Fruit fly (Drosophila melanogaster): ENCODE data around the gene Drsl6.

Drsl6 gene

DNA sequence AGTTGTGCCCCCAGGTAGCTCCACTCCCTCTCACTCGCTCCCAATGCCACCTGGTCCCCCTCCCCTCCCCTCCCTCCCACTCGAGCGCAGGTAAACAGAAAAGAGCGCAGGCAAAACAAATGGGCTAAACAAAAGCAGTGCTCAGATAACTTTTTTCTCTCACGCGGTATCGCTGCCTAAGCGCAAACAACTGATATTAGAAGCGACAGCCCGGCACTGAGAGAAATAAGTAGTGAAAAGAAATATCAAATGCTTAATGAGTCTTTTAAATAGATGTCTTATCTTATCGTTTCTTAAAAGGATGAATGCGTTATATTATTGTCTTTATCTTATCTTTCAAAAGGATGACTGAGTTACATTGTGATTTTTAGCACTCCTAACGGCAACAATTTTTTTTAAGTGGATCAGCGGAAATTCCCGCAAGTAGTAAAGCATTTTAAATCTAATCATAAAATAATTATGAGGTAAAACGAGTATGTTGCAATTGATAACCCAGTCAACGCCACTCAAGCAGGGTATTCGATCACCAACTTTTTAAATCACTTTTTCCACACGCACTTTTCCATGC lies 35.0 kb downstream of the Drsl6 start (continued):
- TF ChIP-seq hb (GFP tag; IDR thresholded peaks at IDR 0.05; ENCODE audit: partially characterized antibody) = no peak
- peak; percentile 84 for TF ChIP-seq pum (GFP tag; optimal IDR thresholded peaks at IDR 0.05)
- peak; percentile 100 for TF ChIP-seq exex (tag; optimal IDR thresholded peaks at IDR 0.05)
- no peak for TF ChIP-seq ftz-f1 (GFP tag; optimal IDR thresholded peaks at IDR 0.05)
- TF ChIP-seq Ets97D (GFP tag; optimal IDR thresholded peaks at IDR 0.05) = peak; percentile 69
- no peak for TF ChIP-seq Tbp (GFP tag; optimal IDR thresholded peaks at IDR 0.05)
- peak; percentile 59 for TF ChIP-seq CG4404 (GFP tag; IDR thresholded peaks at IDR 0.05)
- TF ChIP-seq Hmx (GFP tag; optimal IDR thresholded peaks at IDR 0.05) = peak; percentile 78
- peak; percentile 79 for TF ChIP-seq CG2202 (tag; optimal IDR thresholded peaks at IDR 0.05)
- TF ChIP-seq CG6689 (GFP tag; IDR thresholded peaks at IDR 0.05) = peak; percentile 87
- peak; percentile 72 for TF ChIP-seq CG13123 (GFP tag; optimal IDR thresholded peaks at IDR 0.05)
- TF ChIP-seq Optix (GFP tag; IDR thresholded peaks at IDR 0.05) = peak; percentile 81
- TF ChIP-seq Opbp (GFP tag; IDR thresholded peaks at IDR 0.05; ENCODE audit: partially characterized antibody) = no peak
- peak; percentile 79 for TF ChIP-seq CG33213 (GFP tag; optimal IDR thresholded peaks at IDR 0.05)
- TF ChIP-seq gcm (GFP tag; optimal IDR thresholded peaks at IDR 0.05) = peak; percentile 93
- no peak for TF ChIP-seq TFAM (GFP tag; optimal IDR thresholded peaks at IDR 0.05)
- TF ChIP-seq CG31365 (tag; optimal IDR thresholded peaks at IDR 0.05) = peak; percentile 68
- peak; percentile 70 for TF ChIP-seq CG9932 (GFP tag; IDR thresholded peaks at IDR 0.05)
- peak; percentile 84 for TF ChIP-seq CG15011 (GFP tag; optimal IDR thresholded peaks at IDR 0.05)
- TF ChIP-seq CG7556 (GFP tag; optimal IDR thresholded peaks at IDR 0.05) = peak; percentile 92
- TF ChIP-seq D (optimal IDR thresholded peaks at IDR 0.05) = no peak
- peak; percentile 85 for TF ChIP-seq D (GFP tag; optimal IDR thresholded peaks at IDR 0.05)
- peak; percentile 89 to 90 for TF ChIP-seq chif (GFP tag; optimal IDR thresholded peaks at IDR 0.05)
- TF ChIP-seq Xbp1 (GFP tag; optimal IDR thresholded peaks at IDR 0.05) = peak; percentile 93
- TF ChIP-seq gro (GFP tag; optimal IDR thresholded peaks at IDR 0.05) = peak; percentile 85
- peak; percentile 95 for TF ChIP-seq CG31441 (GFP tag; IDR thresholded peaks at IDR 0.05)
- TF ChIP-seq CG13894 (tag; optimal IDR thresholded peaks at IDR 0.05) = peak; percentile 79
- TF ChIP-seq CG10543 (GFP tag; optimal IDR thresholded peaks at IDR 0.05) = peak; percentile 83
- peak; percentile 36 for TF ChIP-seq CG17912 (GFP tag; optimal IDR thresholded peaks at IDR 0.05)
- TF ChIP-seq fru (optimal IDR thresholded peaks at IDR 0.05) = no peak
- peak; percentile 77 for TF ChIP-seq tup (GFP tag; optimal IDR thresholded peaks at IDR 0.05)
- TF ChIP-seq gt (GFP tag; IDR thresholded peaks at IDR 0.05) = peak; percentile 41; the same call in 1 of the 2 replicates
- peak; percentile 93 for TF ChIP-seq so (GFP tag; IDR thresholded peaks at IDR 0.05)
- peak; percentile 92 for TF ChIP-seq CG12219 (GFP tag; optimal IDR thresholded peaks at IDR 0.05)
- no peak; the same call in 2 of the 3 replicates for TF ChIP-seq CG6791 (GFP tag; IDR thresholded peaks at IDR 0.05; ENCODE audit: partially characterized antibody)
- TF ChIP-seq Scr (GFP tag; IDR thresholded peaks at IDR 0.05; ENCODE audit: partially characterized antibody) = no peak
- peak; percentile 93 for TF ChIP-seq grau (tag; optimal IDR thresholded peaks at IDR 0.05)
- peak; percentile 74 for TF ChIP-seq MTF-1 (GFP tag; optimal IDR thresholded peaks at IDR 0.05; ENCODE audit: borderline replicate concordance)
- peak; percentile 89 for TF ChIP-seq Awh (GFP tag; IDR thresholded peaks at IDR 0.05)
- peak; percentile 74 for TF ChIP-seq ssp (GFP tag; IDR thresholded peaks at IDR 0.05)
- no peak for TF ChIP-seq CG2129 (GFP tag; IDR thresholded peaks at IDR 0.05; ENCODE audit: partially characterized antibody)
- TF ChIP-seq CG12659 (GFP tag; optimal IDR thresholded peaks at IDR 0.05) = peak; percentile 94
- TF ChIP-seq CG11085 (GFP tag; IDR thresholded peaks at IDR 0.05) = peak; percentile 68
- no peak for TF ChIP-seq ato (GFP tag; IDR thresholded peaks at IDR 0.05; ENCODE audit: partially characterized antibody)
- TF ChIP-seq CG14050 (GFP tag; IDR thresholded peaks at IDR 0.05) = peak; percentile 84
- peak; percentile 55; the same call in 1 of the 2 replicates for TF ChIP-seq aop (GFP tag; IDR thresholded peaks at IDR 0.05)
- TF ChIP-seq Dip2 (GFP tag; IDR thresholded peaks at IDR 0.05) = 0 out of 2 replicates have a peak, but pooled peaks have one; percentile 38
- peak; percentile 87 for TF ChIP-seq nerfin-1 (tag; optimal IDR thresholded peaks at IDR 0.05)
- peak; percentile 76 for TF ChIP-seq CG7987 (GFP tag; optimal IDR thresholded peaks at IDR 0.05)
- TF ChIP-seq sd (tag; optimal IDR thresholded peaks at IDR 0.05) = peak; percentile 81

Measured in whole organism, embryonic.